Fruit fly (Drosophila melanogaster) Kc167 (cell line): Measurements from ENCODE around the gene Cipc.

Experiments used
- Sin3A ChIP-seq: fragments of >200 bp; optimal IDR thresholded peaks from 2 replicates; lab custom pipeline; 2018; ENCODE audit warnings: missing external identifiers
- h ChIP-seq: fragments of >200 bp; optimal IDR thresholded peaks from 3 replicates; lab custom pipeline; 2018; ENCODE audit warnings: missing external identifiers
- insv ChIP-seq: fragments of >200 bp; optimal IDR thresholded peaks from 3 replicates; lab custom pipeline; 2018; ENCODE audit warnings: missing external identifiers
- psq ChIP-seq: fragments of >200 bp; optimal IDR thresholded peaks from 2 replicates; lab custom pipeline; 2017; ENCODE audit warnings: missing external identifiers
- ttk ChIP-seq: sonication (Bioruptor generic); optimal IDR thresholded peaks from 2 replicates; lab custom pipeline; 2017; ENCODE audit warnings: missing external identifiers

DNA sequence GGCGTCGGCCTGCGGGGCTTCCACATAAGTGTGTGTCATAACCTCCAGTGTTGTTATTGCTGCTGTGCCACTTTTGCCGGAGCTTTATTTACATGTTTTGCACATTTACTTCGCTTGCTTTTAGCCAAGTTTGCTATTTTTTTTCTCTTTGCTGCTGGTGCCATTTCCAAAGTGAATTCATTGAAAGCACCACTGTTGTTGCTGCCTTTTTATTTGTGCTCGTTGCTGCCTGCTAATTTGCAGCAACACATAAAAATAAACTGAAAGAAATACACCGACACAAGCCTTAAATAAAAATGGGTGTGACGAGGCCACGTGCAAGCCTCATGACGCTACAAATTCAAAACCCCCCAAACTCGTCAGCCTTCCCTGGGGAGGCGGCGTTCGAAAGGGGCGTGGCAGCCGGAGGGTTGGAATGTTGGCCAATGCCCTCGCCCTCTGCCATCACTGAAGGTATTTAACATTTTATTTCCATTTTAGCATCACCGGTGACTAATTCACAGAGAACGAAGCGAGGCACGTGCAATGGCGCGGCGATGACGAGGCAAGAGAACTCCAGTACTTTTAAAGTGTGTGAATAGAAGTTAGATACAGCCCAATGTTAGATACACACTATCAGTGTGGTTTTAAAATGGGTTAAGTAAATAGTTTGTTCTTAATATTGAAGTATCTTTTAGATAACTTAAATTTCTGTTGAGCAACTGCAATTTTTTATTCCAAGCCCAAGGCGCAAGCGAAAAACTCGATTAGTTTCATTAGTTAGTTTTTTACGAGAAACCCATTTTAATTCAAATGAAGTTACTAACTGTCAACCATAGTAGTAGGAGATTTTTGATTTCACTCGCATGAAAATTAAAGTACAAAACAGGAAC lies 19.4 kb downstream of the Cipc start, which contains the start of gene CG14556:
- no peak for TF ChIP-seq psq
- TF ChIP-seq h (lab: Kevin White, UChicago) = no peak
- no peak for TF ChIP-seq insv
- TF ChIP-seq Sin3A (lab: Kevin White, UChicago) = no peak
- TF ChIP-seq ttk (lab: Kevin White, UChicago) = no peak
